Fruit fly (Drosophila melanogaster) whole organism, embryonic: ENCODE data around the gene CG4004.
A peak's percentile ranks its signal among the peaks of the same experiment; 100 is the strongest.

ENCODE experiments used
- C15 ChIP-seq: fragments of 200-800 bp; sonication (Bioruptor generic); IDR thresholded peaks from 3 replicates; pipeline ENCODE4 v1.3.6; 2022; ENCODE audit warnings: missing biosample characterization, missing genetic modification characterization
- CG10274 ChIP-seq: fragments of 200-800 bp; sonication (Bioruptor generic); optimal IDR thresholded peaks from 3 replicates; lab custom pipeline; 2017; ENCODE audit warnings: missing biosample characterization, mild to moderate bottlenecking, missing genetic modification characterization
- CG10654 ChIP-seq: fragments of 200-800 bp; sonication (Bioruptor generic); optimal IDR thresholded peaks from 2 replicates; lab custom pipeline; 2016; ENCODE audit warnings: missing biosample characterization, missing genetic modification characterization
- CG10959 ChIP-seq: fragments of 200-800 bp; sonication (Bioruptor generic); IDR thresholded peaks from 2 replicates; pipeline ENCODE4 v1.3.6; 2022; ENCODE audit warnings: missing biosample characterization, missing genetic modification characterization
- CG11456 ChIP-seq: fragments of 200-800 bp; sonication (Bioruptor generic); IDR thresholded peaks from 3 replicates; pipeline ENCODE4 v1.3.6; 2022; ENCODE audit warnings: missing biosample characterization, missing genetic modification characterization
- CG12071 ChIP-seq: fragments of 200-800 bp; sonication (Bioruptor generic); optimal IDR thresholded peaks from 3 replicates; lab custom pipeline; 2018; ENCODE audit warnings: missing biosample characterization, mild to moderate bottlenecking, missing genetic modification characterization
- CG12659 ChIP-seq: fragments of 200-800 bp; sonication (Bioruptor generic); optimal IDR thresholded peaks from 3 replicates; lab custom pipeline; 2017; ENCODE audit warnings: mild to moderate bottlenecking, missing biosample characterization, missing genetic modification reagents, missing genetic modification characterization
- CG13123 ChIP-seq: fragments of 200-800 bp; sonication (Bioruptor generic); optimal IDR thresholded peaks from 2 replicates; lab custom pipeline; 2016; ENCODE audit warnings: missing biosample characterization, missing genetic modification characterization
- CG13624 ChIP-seq: fragments of 200-800 bp; sonication (Bioruptor generic); optimal IDR thresholded peaks from 2 replicates; lab custom pipeline; 2016; ENCODE audit warnings: missing biosample characterization, missing genetic modification characterization
- CG17385 ChIP-seq: fragments of 200-800 bp; sonication (Bioruptor generic); optimal IDR thresholded peaks from 3 replicates; lab custom pipeline; 2018; ENCODE audit warnings: missing biosample characterization, mild to moderate bottlenecking, missing genetic modification characterization
- CG17612 ChIP-seq: fragments of 200-800 bp; sonication (Bioruptor generic); IDR thresholded peaks from 2 replicates; pipeline ENCODE4 v1.3.6; 2022; ENCODE audit warnings: missing biosample characterization, missing genetic modification characterization
- CG18011 ChIP-seq: fragments of 200-800 bp; sonication (Bioruptor generic); optimal IDR thresholded peaks from 2 replicates; lab custom pipeline; 2017; ENCODE audit warnings: missing biosample characterization, missing genetic modification characterization, mild to moderate bottlenecking, moderate library complexity, missing genotype
- CG18599 ChIP-seq: fragments of 200-800 bp; sonication (Bioruptor generic); optimal IDR thresholded peaks from 3 replicates; lab custom pipeline; 2017; ENCODE audit warnings: missing biosample characterization, missing genetic modification characterization, mild to moderate bottlenecking, moderate library complexity, missing genetic modification reagents
- CG18764 ChIP-seq: fragments of 200-800 bp; sonication (Bioruptor generic); optimal IDR thresholded peaks from 3 replicates; lab custom pipeline; 2016; ENCODE audit warnings: missing biosample characterization, missing genetic modification characterization
- CG30020 ChIP-seq: fragments of 200-800 bp; optimal IDR thresholded peaks from 2 replicates; lab custom pipeline; 2019; ENCODE audit warnings: missing biosample characterization, mild to moderate bottlenecking, missing genetic modification characterization, moderate library complexity
- CG30431 ChIP-seq: fragments of 200-800 bp; sonication (Bioruptor generic); optimal IDR thresholded peaks from 2 replicates; lab custom pipeline; 2017; ENCODE audit warnings: missing biosample characterization, missing genetic modification characterization
- CG3847 ChIP-seq: fragments of 200-800 bp; sonication (Bioruptor generic); IDR thresholded peaks from 2 replicates; pipeline ENCODE4 v1.3.6; 2022; ENCODE audit warnings: missing biosample characterization, missing genetic modification characterization
- CG43689 ChIP-seq: fragments of 200-800 bp; sonication (Bioruptor generic); IDR thresholded peaks from 2 replicates; pipeline ENCODE4 v1.3.6; 2022; ENCODE audit warnings: missing biosample characterization, missing genetic modification characterization
- CG4404 ChIP-seq: fragments of 200-800 bp; sonication (Bioruptor generic); IDR thresholded peaks from 2 replicates; pipeline ENCODE4 v1.3.6; 2022; ENCODE audit warnings: missing biosample characterization, missing genetic modification characterization
- CG4820 ChIP-seq: fragments of 200-800 bp; sonication (Bioruptor generic); optimal IDR thresholded peaks from 3 replicates; lab custom pipeline; 2016; ENCODE audit warnings: missing biosample characterization, missing genetic modification characterization
- CG5180 ChIP-seq: fragments of 200-800 bp; sonication (Bioruptor generic); optimal IDR thresholded peaks from 3 replicates; lab custom pipeline; 2017; ENCODE audit warnings: missing biosample characterization, missing genetic modification characterization, mild to moderate bottlenecking, moderate library complexity, missing genetic modification reagents
- CG5245 ChIP-seq: fragments of 200-800 bp; sonication (Bioruptor generic); optimal IDR thresholded peaks from 3 replicates; lab custom pipeline; 2016; ENCODE audit warnings: missing biosample characterization, missing genetic modification characterization
- CG8089 ChIP-seq: fragments of 200-800 bp; sonication (Bioruptor generic); optimal IDR thresholded peaks from 3 replicates; lab custom pipeline; 2016; ENCODE audit warnings: missing biosample characterization, missing genetic modification characterization
- CG8765 ChIP-seq: fragments of 200-800 bp; sonication (Bioruptor generic); IDR thresholded peaks from 2 replicates; pipeline ENCODE4 v1.3.6; 2022; ENCODE audit warnings: missing biosample characterization, missing genetic modification characterization
- CG8924 ChIP-seq: fragments of 200-800 bp; optimal IDR thresholded peaks from 3 replicates; lab custom pipeline; 2019; ENCODE audit warnings: missing biosample characterization, mild to moderate bottlenecking, missing genetic modification characterization, moderate library complexity
- Deaf1 ChIP-seq: fragments of 200-800 bp; optimal IDR thresholded peaks from 3 replicates; lab custom pipeline; 2019; ENCODE audit warnings: missing biosample characterization, mild to moderate bottlenecking, missing genetic modification characterization, moderate library complexity
- ERR ChIP-seq: fragments of 200-800 bp; sonication (Bioruptor generic); optimal IDR thresholded peaks from 2 replicates; lab custom pipeline; 2016; ENCODE audit warnings: missing biosample characterization, missing genetic modification characterization
- Gsc ChIP-seq: fragments of 200-800 bp; sonication (Bioruptor generic); IDR thresholded peaks from 2 replicates; pipeline ENCODE4 v1.3.6; 2022; ENCODE audit warnings: missing biosample characterization, missing genetic modification characterization
- Mad ChIP-seq: fragments of 200-800 bp; sonication (Bioruptor generic); optimal IDR thresholded peaks from 2 replicates; lab custom pipeline; 2016; ENCODE audit warnings: missing biosample characterization, missing genetic modification characterization
- NC2β ChIP-seq: fragments of 200-800 bp; sonication (Bioruptor generic); optimal IDR thresholded peaks from 2 replicates; lab custom pipeline; 2016; ENCODE audit warnings: missing biosample characterization, missing genetic modification characterization
- Pdp1 ChIP-seq, 2 experiments: fragments of 200-800 bp; sonication (Bioruptor generic); optimal IDR thresholded peaks; 3 replicates each; lab custom pipeline; 2016; ENCODE audit warnings: missing biosample characterization in 2 of 2, missing genetic modification characterization in 2 of 2, mild to moderate bottlenecking in 1 of 2, moderate library complexity in 1 of 2
- amos ChIP-seq: fragments of 200-800 bp; sonication (Bioruptor generic); IDR thresholded peaks from 2 replicates; pipeline ENCODE4 v1.3.6; 2022; ENCODE audit warnings: missing biosample characterization, missing genetic modification characterization; ENCODE audit not compliant: partially characterized antibody
- aop ChIP-seq: fragments of 200-800 bp; sonication (Bioruptor generic); IDR thresholded peaks from 2 replicates; pipeline ENCODE4 v1.3.6; 2022; ENCODE audit warnings: missing biosample characterization, missing genetic modification characterization
- cas ChIP-seq: fragments of 200-800 bp; sonication (Bioruptor generic); IDR thresholded peaks from 2 replicates; pipeline ENCODE4 v1.3.6; 2022; ENCODE audit warnings: missing biosample characterization, missing genetic modification characterization
- dati ChIP-seq: fragments of 200-800 bp; sonication (Bioruptor generic); IDR thresholded peaks from 2 replicates; pipeline ENCODE4 v1.3.6; 2022; ENCODE audit warnings: missing biosample characterization, missing genetic modification characterization
- ems ChIP-seq: fragments of 200-800 bp; sonication (Bioruptor generic); optimal IDR thresholded peaks from 3 replicates; lab custom pipeline; 2016; ENCODE audit warnings: missing biosample characterization, missing genetic modification characterization
- ftz-f1 ChIP-seq: fragments of 200-800 bp; sonication (Bioruptor generic); optimal IDR thresholded peaks from 2 replicates; lab custom pipeline; 2016; ENCODE audit warnings: missing biosample characterization, missing genetic modification characterization
- gcm2 ChIP-seq: fragments of 200-800 bp; sonication (Bioruptor generic); optimal IDR thresholded peaks from 2 replicates; lab custom pipeline; 2016; ENCODE audit warnings: missing biosample characterization, missing genetic modification characterization
- hbn ChIP-seq: fragments of 200-800 bp; sonication (Bioruptor generic); IDR thresholded peaks from 2 replicates; pipeline ENCODE4 v1.3.6; 2022; ENCODE audit warnings: missing biosample characterization, missing genetic modification characterization; ENCODE audit not compliant: partially characterized antibody
- hkb ChIP-seq, 2 experiments: fragments of 200-800 bp in 1 of 2; fragments of >200 bp in 1 of 2; sonication (Bioruptor generic) in 1 of 2; IDR thresholded peaks in 1 of 2; optimal IDR thresholded peaks in 1 of 2; 2 replicates each; pipeline versions ENCODE4 v1.3.6 to Lab custom; 2017 to 2022; ENCODE audit warnings: missing biosample characterization in 1 of 2, missing genetic modification characterization in 1 of 2
- ind ChIP-seq: fragments of 200-800 bp; sonication (Bioruptor generic); optimal IDR thresholded peaks from 3 replicates; lab custom pipeline; 2016; ENCODE audit warnings: missing biosample characterization, missing genetic modification characterization
- klu ChIP-seq: fragments of 200-800 bp; sonication (Bioruptor generic); IDR thresholded peaks from 2 replicates; pipeline ENCODE4 v1.3.6; 2022; ENCODE audit warnings: missing biosample characterization, missing genetic modification characterization
- lola ChIP-seq, 3 experiments: fragments of >200 bp in 2 of 3; fragments of 200-800 bp in 1 of 3; sonication (Bioruptor generic) in 1 of 3; optimal IDR thresholded peaks; 2 replicates each; lab custom pipeline; 2017 to 2019; ENCODE audit warnings: missing biosample characterization in 3 of 3, missing genetic modification characterization in 3 of 3, mild to moderate bottlenecking in 1 of 3, moderate library complexity in 1 of 3
- peb ChIP-seq: fragments of 200-800 bp; sonication (Bioruptor generic); IDR thresholded peaks from 2 replicates; pipeline ENCODE4 v1.3.6; 2022; ENCODE audit warnings: missing biosample characterization, missing genetic modification characterization
- scrt ChIP-seq: fragments of 200-800 bp; sonication (Bioruptor generic); optimal IDR thresholded peaks from 2 replicates; lab custom pipeline; 2018; ENCODE audit warnings: missing biosample characterization, mild to moderate bottlenecking, missing genetic modification characterization, moderate library complexity
- unc-4 ChIP-seq: fragments of 200-800 bp; sonication (Bioruptor generic); IDR thresholded peaks from 2 replicates; pipeline ENCODE4 v1.3.6; 2022; ENCODE audit warnings: missing biosample characterization, missing genetic modification characterization; ENCODE audit not compliant: partially characterized antibody
- wek ChIP-seq: fragments of 200-800 bp; sonication (Bioruptor generic); optimal IDR thresholded peaks from 3 replicates; lab custom pipeline; 2018; ENCODE audit warnings: missing biosample characterization, mild to moderate bottlenecking, missing genetic modification characterization, moderate library complexity
- zen2 ChIP-seq: fragments of 200-800 bp; sonication (Bioruptor generic); IDR thresholded peaks from 3 replicates; pipeline ENCODE4 v1.3.6; 2022; ENCODE audit warnings: missing biosample characterization, missing genetic modification characterization; ENCODE audit not compliant: partially characterized antibody

Gene CG4004

dm6 chrX:12755600-12756373 is 11.8 kb downstream of the CG4004 start (continued):
- TF ChIP-seq CG10959 (GFP tag; lab: Robert Waterston, UW) (no peak), CG12071 (GFP tag; lab: Kevin White, UChicago) (no peak), Deaf1 (peak; percentile 49), hbn (GFP tag; lab: Robert Waterston, UW) (no peak), aop (GFP tag; lab: Robert Waterston, UW) (no peak), CG30020 (peak; percentile 24), unc-4 (no peak), klu (peak; percentile 62; the same call in 1 of the 2 replicates), cas (peak; percentile 51), CG4404 (peak; percentile 68), ftz-f1 (GFP tag; lab: Kevin White, UChicago) (no peak), wek (GFP tag; lab: Kevin White, UChicago) (no peak), CG8089 (GFP tag; lab: Kevin White, UChicago) (no peak), ind (GFP tag; lab: Kevin White, UChicago) (peak; percentile 81), scrt (GFP tag; lab: Kevin White, UChicago) (peak; percentile 49), CG13123 (GFP tag; lab: Kevin White, UChicago) (peak; percentile 28), lola (GFP tag; optimal IDR thresholded peaks at IDR 0.05; lab: Kevin White, UChicago) (peak in 1 of 3 experiments; percentile 41), C15 (GFP tag; lab: Robert Waterston, UW) (0 out of 3 replicates have a peak, but pooled peaks have one; percentile 56), peb (GFP tag; lab: Robert Waterston, UW) (0 out of 2 replicates have a peak, but pooled peaks have one; percentile 20), CG13624 (GFP tag; lab: Kevin White, UChicago) (peak; percentile 40), zen2 (no peak), ems (GFP tag; lab: Kevin White, UChicago) (peak; percentile 25), CG18764 (peak; percentile 8), CG8924 (tag; lab: Kevin White, UChicago) (peak; percentile 82), CG4820 (peak; percentile 45), gcm2 (GFP tag; lab: Kevin White, UChicago) (peak; percentile 28), dati (GFP tag; lab: Robert Waterston, UW) (no peak), CG12659 (GFP tag; lab: Kevin White, UChicago) (peak; percentile 87), ERR (GFP tag; lab: Kevin White, UChicago) (no peak), CG11456 (GFP tag; lab: Robert Waterston, UW) (peak; percentile 79), CG10274 (GFP tag; lab: Kevin White, UChicago) (peak; percentile 67), CG8765 (no peak), amos (no peak), Pdp1 (GFP tag; optimal IDR thresholded peaks at IDR 0.05; lab: Kevin White, UChicago) (peak; percentile 17 to 64), hkb (optimal IDR thresholded peaks at IDR 0.05; lab: Kevin White, UChicago) (no peak), hkb (GFP tag; IDR thresholded peaks at IDR 0.05; lab: Robert Waterston, UW) (peak; percentile 61), CG18599 (GFP tag; lab: Kevin White, UChicago) (peak; percentile 83), CG5180 (no peak), CG10654 (GFP tag; lab: Kevin White, UChicago) (peak; percentile 46), Gsc (GFP tag; lab: Robert Waterston, UW) (no peak), CG3847 (GFP tag; lab: Robert Waterston, UW) (peak; percentile 83), NC2β (GFP tag; lab: Kevin White, UChicago) (no peak), CG30431 (GFP tag; lab: Kevin White, UChicago) (peak; percentile 68), Mad (GFP tag; lab: Kevin White, UChicago) (peak; percentile 68), CG17612 (peak; percentile 61; the same call in 1 of the 2 replicates), CG18011 (GFP tag; lab: Kevin White, UChicago) (peak; percentile 24), CG17385 (GFP tag; lab: Kevin White, UChicago) (peak; percentile 50), CG43689 (GFP tag; lab: Robert Waterston, UW) (peak; percentile 23; the same call in 1 of the 2 replicates), CG5245 (GFP tag; lab: Kevin White, UChicago) (no peak)
